Worm (Caenorhabditis elegans): ENCODE data around the gene clik-2.

The clik-2 gene

DNA sequence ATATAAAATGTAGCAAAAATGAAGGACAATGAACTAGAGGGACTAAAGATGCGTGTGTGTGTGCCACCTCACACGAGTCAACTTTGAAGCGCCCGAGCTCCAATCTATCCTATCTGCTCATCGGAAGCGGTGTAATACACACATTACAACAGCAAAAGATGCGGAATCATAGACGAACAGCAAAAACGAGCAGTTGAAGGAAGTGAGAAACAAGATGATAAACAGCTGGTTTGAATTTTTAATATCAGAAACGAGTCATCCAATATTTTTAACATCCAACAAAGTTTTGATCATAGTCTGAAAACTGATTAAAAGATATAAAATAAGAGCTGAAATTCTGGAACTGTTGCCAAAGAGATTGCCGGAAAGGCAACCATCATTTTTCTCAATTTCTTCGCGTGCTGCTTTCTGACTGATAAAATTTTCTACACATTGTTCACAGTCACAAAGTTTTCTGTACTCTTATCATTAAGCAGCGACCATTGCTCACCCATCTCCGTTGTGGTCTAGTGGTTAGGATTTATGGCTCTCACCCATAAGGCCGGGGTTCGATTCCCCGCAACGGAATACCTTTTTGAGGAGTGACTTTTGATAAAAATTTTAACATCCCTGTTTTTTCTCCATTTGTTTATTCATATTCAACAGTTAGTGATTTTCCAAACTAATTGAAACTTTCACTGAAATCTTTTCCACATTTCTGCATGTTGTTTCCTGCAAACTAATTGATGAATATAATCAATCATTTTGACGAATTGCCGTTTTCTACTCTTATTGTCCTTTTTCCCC lies 8.3 kb downstream of the clik-2 start, which contains the start of gene stn-2 (continued):
- TF ChIP-seq tra-1 (GFP tag; IDR thresholded peaks at IDR 0.05) (0 out of 2 replicates have a peak, but pooled peaks have one; percentile 17), lin-13 (GFP tag; optimal IDR thresholded peaks at IDR 0.05) (no peak)

- no peak for TF ChIP-seq daf-16 (GFP tag; optimal IDR thresholded peaks at IDR 0.05)
- no peak for TF ChIP-seq daf-16 (tag; optimal IDR thresholded peaks at IDR 0.05)
- peak; percentile 34 for TF ChIP-seq fkh-10 (GFP tag; optimal IDR thresholded peaks at IDR 0.05)
- TF ChIP-seq nhr-102 (tag; optimal IDR thresholded peaks at IDR 0.05) = no peak
- 0 out of 2 replicates have a peak, but pooled peaks have one; percentile 47 for TF ChIP-seq ctbp-1 (GFP tag; IDR thresholded peaks at IDR 0.05)
- peak; percentile 11 for TF ChIP-seq ces-1 (GFP tag; optimal IDR thresholded peaks at IDR 0.05)
- no peak for TF ChIP-seq attf-4 (tag; optimal IDR thresholded peaks at IDR 0.05)
Observed at ce11 chrX:7679835-7680234, 9.2 kb downstream of the clik-2 start.

- no peak for TF ChIP-seq lsy-2 (tag; optimal IDR thresholded peaks at IDR 0.05)
- no peak for TF ChIP-seq Y75B8A.6 (GFP tag; IDR thresholded peaks at IDR 0.05)
- no peak for TF ChIP-seq unc-130 (GFP tag; optimal IDR thresholded peaks at IDR 0.05)
- TF ChIP-seq spr-1 (tag; optimal IDR thresholded peaks at IDR 0.05) = no peak
- no peak for TF ChIP-seq T26A8.4 (GFP tag; IDR thresholded peaks at IDR 0.05)
- no peak for TF ChIP-seq lir-3 (tag; optimal IDR thresholded peaks at IDR 0.05)
- TF ChIP-seq nhr-10 (tag; optimal IDR thresholded peaks at IDR 0.05) = no peak
- no peak for TF ChIP-seq pha-4 (GFP tag; IDR thresholded peaks at IDR 0.05)
- TF ChIP-seq pha-4 (tag; optimal IDR thresholded peaks at IDR 0.05) = no peak
- TF ChIP-seq rbr-2 (tag; optimal IDR thresholded peaks at IDR 0.05) = no peak
- peak; percentile 51 for TF ChIP-seq hmg-1.1 (GFP tag; IDR thresholded peaks at IDR 0.05)
- TF ChIP-seq madf-5 (GFP tag; IDR thresholded peaks at IDR 0.05) = no peak
- TF ChIP-seq nhr-102 (tag; optimal IDR thresholded peaks at IDR 0.05) = no peak
- no peak for TF ChIP-seq ceh-44 (GFP tag; IDR thresholded peaks at IDR 0.05)
- TF ChIP-seq vab-7 (GFP tag; IDR thresholded peaks at IDR 0.05) = no peak
- TF ChIP-seq mdt-29 (GFP tag; IDR thresholded peaks at IDR 0.05) = no peak
- TF ChIP-seq hlh-30 (tag; optimal IDR thresholded peaks at IDR 0.05; ENCODE audit: insufficient read depth) = peak; percentile 73
- TF ChIP-seq nhr-48 (tag; optimal IDR thresholded peaks at IDR 0.05) = no peak
- no peak for TF ChIP-seq ctbp-1 (GFP tag; IDR thresholded peaks at IDR 0.05)
- no peak for TF ChIP-seq attf-4 (tag; optimal IDR thresholded peaks at IDR 0.05)
- no peak for TF ChIP-seq gei-8 (GFP tag; optimal IDR thresholded peaks at IDR 0.05)
- no peak for TF ChIP-seq nhr-76 (tag; optimal IDR thresholded peaks at IDR 0.05)
- peak; percentile 16 for TF ChIP-seq mep-1 (tag; optimal IDR thresholded peaks at IDR 0.05)
- TF ChIP-seq aha-1 (tag) = peak; percentile 91
- no peak for TF ChIP-seq zip-2 (tag; optimal IDR thresholded peaks at IDR 0.05)
- no peak for TF ChIP-seq dpl-1 (GFP tag; optimal IDR thresholded peaks at IDR 0.05)
- TF ChIP-seq ceh-28 (tag; optimal IDR thresholded peaks at IDR 0.05) = no peak
- no peak for TF ChIP-seq aly-2 (tag; optimal IDR thresholded peaks at IDR 0.05)
- no peak for TF ChIP-seq zag-1 (tag; optimal IDR thresholded peaks at IDR 0.05)
- TF ChIP-seq ztf-11 (tag; optimal IDR thresholded peaks at IDR 0.05) = no peak
- no peak for TF ChIP-seq lin-1 (GFP tag; IDR thresholded peaks at IDR 0.05)
- TF ChIP-seq nhr-77 (tag; optimal IDR thresholded peaks at IDR 0.05) = no peak
- TF ChIP-seq dmd-9 (GFP tag; IDR thresholded peaks at IDR 0.05) = no peak
- TF ChIP-seq ceh-62 (tag; optimal IDR thresholded peaks at IDR 0.05) = no peak
- TF ChIP-seq nhr-42 (GFP tag; IDR thresholded peaks at IDR 0.05) = no peak
Observed at ce11 chrX:7678437-7679139, 10.4 kb downstream of the clik-2 start.

Data from whole organism, L4 larva.